Worm (Caenorhabditis elegans): ENCODE data around the gene oac-56.

Gene oac-56

ce11 chrIV:14387766-14388553 lies 37.4 kb upstream of the oac-56 start:
- TF ChIP-seq nhr-11 (tag; optimal IDR thresholded peaks at IDR 0.05) (no peak), C08G9.2 (tag; optimal IDR thresholded peaks at IDR 0.05) (no peak), pqm-1 (tag; optimal IDR thresholded peaks at IDR 0.05) (no peak), pros-1 (tag; optimal IDR thresholded peaks at IDR 0.05) (no peak)

- TF ChIP-seq F13H6.1 (tag; optimal IDR thresholded peaks at IDR 0.05) (no peak), Y22D7AL.16 (tag; optimal IDR thresholded peaks at IDR 0.05) (no peak), npax-4 (tag; optimal IDR thresholded peaks at IDR 0.05) (no peak), dve-1 (tag; optimal IDR thresholded peaks at IDR 0.05) (no peak)
These were observed 34.6 kb upstream of the oac-56 start for ce11 chrIV:14385140-14385539.

ce11 chrIV:14384194-14384593 lies 33.6 kb upstream of the oac-56 start:
- no peak for TF ChIP-seq pha-4 (tag; optimal IDR thresholded peaks at IDR 0.05)
- TF ChIP-seq C08G9.2 (tag; optimal IDR thresholded peaks at IDR 0.05) = no peak
- no peak for TF ChIP-seq sdc-2 (tag; optimal IDR thresholded peaks at IDR 0.05)
- TF ChIP-seq odd-2 (tag; optimal IDR thresholded peaks at IDR 0.05) = no peak
- TF ChIP-seq Y22D7AL.16 (tag; optimal IDR thresholded peaks at IDR 0.05) = no peak
- no peak for TF ChIP-seq lin-11 (tag; optimal IDR thresholded peaks at IDR 0.05)
- TF ChIP-seq hlh-6 (tag; optimal IDR thresholded peaks at IDR 0.05) = no peak
- TF ChIP-seq ceh-14 (tag; optimal IDR thresholded peaks at IDR 0.05) = no peak

- TF ChIP-seq fkh-6 (tag; optimal IDR thresholded peaks at IDR 0.05) = no peak
- TF ChIP-seq hlh-8 (tag; optimal IDR thresholded peaks at IDR 0.05) = no peak
- TF ChIP-seq ztf-16 (tag; optimal IDR thresholded peaks at IDR 0.05) = no peak
- no peak for TF ChIP-seq ceh-2 (tag; optimal IDR thresholded peaks at IDR 0.05)
- no peak for TF ChIP-seq hlh-15 (tag; optimal IDR thresholded peaks at IDR 0.05)
- TF ChIP-seq sdc-2 (tag; optimal IDR thresholded peaks at IDR 0.05) = no peak
- no peak for TF ChIP-seq pax-1 (tag; optimal IDR thresholded peaks at IDR 0.05)
- no peak for TF ChIP-seq lim-6 (tag; optimal IDR thresholded peaks at IDR 0.05)
- no peak for TF ChIP-seq fkh-10 (GFP tag; optimal IDR thresholded peaks at IDR 0.05)
- TF ChIP-seq pha-4 (tag; optimal IDR thresholded peaks at IDR 0.05) = no peak
- TF ChIP-seq tbx-7 (tag; optimal IDR thresholded peaks at IDR 0.05) = no peak
- TF ChIP-seq ama-1 (optimal IDR thresholded peaks at IDR 0.05) = no peak
- no peak for TF ChIP-seq lin-11 (tag; optimal IDR thresholded peaks at IDR 0.05)
These were observed 32.9 kb upstream of the oac-56 start, which contains the start of gene paqr-3 for ce11 chrIV:14383474-14383873. paqr-3 (minus strand) TSS chrIV:14383683.

ce11 chrIV:14379191-14379590 lies 28.6 kb upstream of the oac-56 start:
- no peak for TF ChIP-seq pax-1 (tag; optimal IDR thresholded peaks at IDR 0.05)

- TF ChIP-seq odd-2 (tag; optimal IDR thresholded peaks at IDR 0.05) (no peak), C08G9.2 (tag; optimal IDR thresholded peaks at IDR 0.05) (no peak), madf-2 (tag; optimal IDR thresholded peaks at IDR 0.05) (no peak), ttx-3 (tag; optimal IDR thresholded peaks at IDR 0.05) (no peak), gmeb-2 (tag; optimal IDR thresholded peaks at IDR 0.05) (no peak), ceh-18 (tag; optimal IDR thresholded peaks at IDR 0.05) (no peak), hlh-30 (tag; optimal IDR thresholded peaks at IDR 0.05; ENCODE audit: insufficient read depth) (no peak), ceh-9 (tag; optimal IDR thresholded peaks at IDR 0.05) (no peak), ceh-6 (GFP tag; optimal IDR thresholded peaks at IDR 0.05) (no peak), K09A11.1 (tag; optimal IDR thresholded peaks at IDR 0.05; ENCODE audit: insufficient read depth) (no peak)
These were observed 27.3 kb upstream of the oac-56 start for ce11 chrIV:14377850-14378249.

All from whole organism, late embryonic.